Worm (Caenorhabditis elegans): ENCODE data around the gene bgal-1.

ce11 chrV:11177577-11177976 is 48.2 kb downstream of the bgal-1 start, which contains the start of gene gpa-1:
- TF ChIP-seq him-1 (tag; optimal IDR thresholded peaks at IDR 0.05): no peak
- TF ChIP-seq W03F9.2 (tag; optimal IDR thresholded peaks at IDR 0.05): no peak
